Worm (Caenorhabditis elegans) whole organism, late embryonic: ENCODE data around the gene F40B5.2.

Experiments used
- C38D4.7 ChIP-seq: fragments of 200-800 bp; sonication (Bioruptor generic); optimal IDR thresholded peaks from 2 replicates; lab custom pipeline; 2018; ENCODE audit warnings: mild to moderate bottlenecking, missing genetic modification characterization, moderate library complexity, missing compliant biosample characterization
- F13H6.1 ChIP-seq: sonication (generic microtip); optimal IDR thresholded peaks from 2 replicates; lab custom pipeline; 2016; ENCODE audit warnings: missing genetic modification characterization, missing compliant biosample characterization
- K02D7.2 ChIP-seq: sonication (generic microtip); optimal IDR thresholded peaks from 2 replicates; lab custom pipeline; 2017; ENCODE audit warnings: mild to moderate bottlenecking, missing genetic modification characterization, missing compliant biosample characterization
- K09A11.1 ChIP-seq: sonication (generic microtip); optimal IDR thresholded peaks from 2 replicates; lab custom pipeline; 2017; ENCODE audit warnings: antibody characterized with exemption, mild to moderate bottlenecking, missing genetic modification characterization, missing compliant biosample characterization; ENCODE audit not compliant: insufficient read depth
- T23F11.4 ChIP-seq: fragments of 200-800 bp; sonication (Bioruptor generic); optimal IDR thresholded peaks from 2 replicates; lab custom pipeline; 2018; ENCODE audit warnings: mild to moderate bottlenecking, missing genetic modification characterization, missing compliant biosample characterization
- ahr-1 ChIP-seq: sonication (generic microtip); optimal IDR thresholded peaks from 2 replicates; lab custom pipeline; 2016; ENCODE audit warnings: missing genetic modification characterization, missing compliant biosample characterization
- ama-1 ChIP-seq: fragments of 150-350 bp; optimal IDR thresholded peaks from 2 replicates; lab custom pipeline; 2014
- ceh-18 ChIP-seq: sonication (generic microtip); optimal IDR thresholded peaks from 2 replicates; lab custom pipeline; 2016; ENCODE audit warnings: missing genetic modification characterization, missing compliant biosample characterization
- ceh-2 ChIP-seq: sonication (generic microtip); optimal IDR thresholded peaks from 2 replicates; lab custom pipeline; 2016; ENCODE audit warnings: missing genotype, missing genetic modification characterization, missing compliant biosample characterization
- ceh-22 ChIP-seq: sonication (generic microtip); optimal IDR thresholded peaks from 2 replicates; lab custom pipeline; 2017; ENCODE audit warnings: missing biosample characterization, missing genetic modification characterization
- ceh-30 ChIP-seq: fragments of 150-350 bp; optimal IDR thresholded peaks from 2 replicates; lab custom pipeline; 2014; ENCODE audit warnings: missing biosample characterization, missing genetic modification characterization
- ceh-31 ChIP-seq: sonication (generic microtip); optimal IDR thresholded peaks from 2 replicates; lab custom pipeline; 2016; ENCODE audit warnings: missing genetic modification characterization, missing compliant biosample characterization
- ceh-34 ChIP-seq: sonication (generic microtip); optimal IDR thresholded peaks from 2 replicates; lab custom pipeline; 2016; ENCODE audit warnings: mild to moderate bottlenecking, missing genetic modification characterization, missing compliant biosample characterization
- ceh-9 ChIP-seq: sonication (generic microtip); optimal IDR thresholded peaks from 2 replicates; lab custom pipeline; 2016; ENCODE audit warnings: mild to moderate bottlenecking, missing genetic modification characterization, inconsistent platforms, missing compliant biosample characterization
- dmd-4 ChIP-seq: sonication (generic microtip); optimal IDR thresholded peaks from 2 replicates; lab custom pipeline; 2016; ENCODE audit warnings: borderline replicate concordance, missing genetic modification characterization, missing compliant biosample characterization
- dve-1 ChIP-seq: sonication (generic microtip); optimal IDR thresholded peaks from 2 replicates; lab custom pipeline; 2017; ENCODE audit warnings: antibody characterized with exemption, mild to moderate bottlenecking, missing genetic modification characterization, missing compliant biosample characterization
- eyg-1 ChIP-seq: sonication (generic microtip); optimal IDR thresholded peaks from 2 replicates; lab custom pipeline; 2016; ENCODE audit warnings: missing genotype, missing genetic modification characterization, missing compliant biosample characterization
- fax-1 ChIP-seq: sonication (generic microtip); optimal IDR thresholded peaks from 2 replicates; lab custom pipeline; 2016; ENCODE audit warnings: missing genotype, missing genetic modification characterization, missing compliant biosample characterization
- fkh-10 ChIP-seq: fragments of 150-350 bp; optimal IDR thresholded peaks from 2 replicates; lab custom pipeline; 2014; ENCODE audit warnings: missing biosample characterization, missing genetic modification reagents, missing genetic modification characterization
- fkh-6 ChIP-seq: sonication (generic microtip); optimal IDR thresholded peaks from 2 replicates; lab custom pipeline; 2016; ENCODE audit warnings: missing genetic modification characterization, missing compliant biosample characterization
- gmeb-2 ChIP-seq: sonication (generic microtip); optimal IDR thresholded peaks from 2 replicates; lab custom pipeline; 2016; ENCODE audit warnings: missing genetic modification characterization, inconsistent platforms, missing compliant biosample characterization
- hlh-13 ChIP-seq: fragments of 200-800 bp; sonication (Bioruptor generic); optimal IDR thresholded peaks from 2 replicates; lab custom pipeline; 2018; ENCODE audit warnings: mild to moderate bottlenecking, missing genetic modification characterization, missing compliant biosample characterization
- hlh-15 ChIP-seq: sonication (generic microtip); optimal IDR thresholded peaks from 2 replicates; lab custom pipeline; 2016; ENCODE audit warnings: missing genetic modification characterization, missing compliant biosample characterization
- hlh-6 ChIP-seq: sonication (generic microtip); optimal IDR thresholded peaks from 2 replicates; lab custom pipeline; 2016; ENCODE audit warnings: missing genotype, missing genetic modification characterization, missing compliant biosample characterization
- hlh-8 ChIP-seq: sonication (generic microtip); optimal IDR thresholded peaks from 2 replicates; lab custom pipeline; 2016; ENCODE audit warnings: missing genotype, missing genetic modification characterization, missing compliant biosample characterization
- lim-6 ChIP-seq: sonication (generic microtip); optimal IDR thresholded peaks from 2 replicates; lab custom pipeline; 2016; ENCODE audit warnings: missing genetic modification characterization, missing compliant biosample characterization
- lin-11 ChIP-seq: fragments of 200-800 bp; sonication (Bioruptor generic); optimal IDR thresholded peaks from 2 replicates; lab custom pipeline; 2018; ENCODE audit warnings: mild to moderate bottlenecking, missing genetic modification characterization, missing compliant biosample characterization
- madf-2 ChIP-seq: sonication (generic microtip); optimal IDR thresholded peaks from 2 replicates; lab custom pipeline; 2017; ENCODE audit warnings: missing genetic modification characterization, missing compliant biosample characterization
- nfya-1 ChIP-seq: sonication (generic microtip); optimal IDR thresholded peaks from 2 replicates; lab custom pipeline; 2017; ENCODE audit warnings: missing genetic modification characterization, mild to moderate bottlenecking, missing compliant biosample characterization, antibody characterized with exemption, moderate library complexity
- nhr-11 ChIP-seq: fragments of 150-350 bp; optimal IDR thresholded peaks from 2 replicates; lab custom pipeline; 2014; ENCODE audit warnings: missing biosample characterization, missing genetic modification characterization
- nhr-232 ChIP-seq: sonication (generic microtip); optimal IDR thresholded peaks from 2 replicates; lab custom pipeline; 2016; ENCODE audit warnings: missing genetic modification characterization, missing compliant biosample characterization
- npax-4 ChIP-seq: sonication (generic microtip); optimal IDR thresholded peaks from 2 replicates; lab custom pipeline; 2016; ENCODE audit warnings: missing genetic modification characterization, missing compliant biosample characterization
- pag-3 ChIP-seq: sonication (generic microtip); optimal IDR thresholded peaks from 2 replicates; lab custom pipeline; 2016; ENCODE audit warnings: missing compliant biosample characterization, missing genetic modification characterization, borderline replicate concordance
- pha-4 ChIP-seq: fragments of 150-350 bp; optimal IDR thresholded peaks from 2 replicates; lab custom pipeline; 2018; ENCODE audit warnings: missing biosample characterization, missing genetic modification reagents, missing genetic modification characterization
- pqm-1 ChIP-seq: sonication (generic microtip); optimal IDR thresholded peaks from 2 replicates; lab custom pipeline; 2016; ENCODE audit warnings: missing genetic modification characterization, missing compliant biosample characterization
- pros-1 ChIP-seq: fragments of 150-350 bp; optimal IDR thresholded peaks from 2 replicates; lab custom pipeline; 2014; ENCODE audit warnings: missing biosample characterization, missing genetic modification reagents, missing genetic modification characterization
- ref-2 ChIP-seq: sonication (generic microtip); optimal IDR thresholded peaks from 2 replicates; lab custom pipeline; 2016; ENCODE audit warnings: missing genetic modification characterization, missing compliant biosample characterization
- rnt-1 ChIP-seq: sonication (generic microtip); optimal IDR thresholded peaks from 2 replicates; lab custom pipeline; 2016; ENCODE audit warnings: missing genetic modification characterization, missing compliant biosample characterization
- sox-2 ChIP-seq: fragments of 200-800 bp; sonication (Bioruptor generic); IDR thresholded peaks from 2 replicates; pipeline ENCODE4 v1.3.6; 2022; ENCODE audit warnings: missing genetic modification reagents, missing genetic modification characterization, missing compliant biosample characterization
- tbx-2 ChIP-seq: sonication (generic microtip); optimal IDR thresholded peaks from 2 replicates; lab custom pipeline; 2016; ENCODE audit warnings: missing genetic modification characterization, missing compliant biosample characterization
- tbx-7 ChIP-seq: sonication (generic microtip); optimal IDR thresholded peaks from 2 replicates; lab custom pipeline; 2016; ENCODE audit warnings: missing genotype, missing genetic modification characterization, missing compliant biosample characterization
- unc-42 ChIP-seq: sonication (generic microtip); optimal IDR thresholded peaks from 2 replicates; lab custom pipeline; 2016; ENCODE audit warnings: missing genotype, missing genetic modification characterization, missing compliant biosample characterization
- unc-55 ChIP-seq: sonication (generic microtip); optimal IDR thresholded peaks from 2 replicates; lab custom pipeline; 2017; ENCODE audit warnings: missing biosample characterization, missing genetic modification reagents, missing genetic modification characterization
- unc-86 ChIP-seq: sonication (generic microtip); optimal IDR thresholded peaks from 2 replicates; lab custom pipeline; 2016; ENCODE audit warnings: missing genetic modification characterization, missing compliant biosample characterization
- zip-5 ChIP-seq: sonication (generic microtip); optimal IDR thresholded peaks from 2 replicates; lab custom pipeline; 2016; ENCODE audit warnings: missing genetic modification characterization, missing compliant biosample characterization
- ztf-16 ChIP-seq: sonication (generic microtip); optimal IDR thresholded peaks from 2 replicates; lab custom pipeline; 2017; ENCODE audit warnings: missing genetic modification characterization, missing compliant biosample characterization

The F40B5.2 gene

DNA sequence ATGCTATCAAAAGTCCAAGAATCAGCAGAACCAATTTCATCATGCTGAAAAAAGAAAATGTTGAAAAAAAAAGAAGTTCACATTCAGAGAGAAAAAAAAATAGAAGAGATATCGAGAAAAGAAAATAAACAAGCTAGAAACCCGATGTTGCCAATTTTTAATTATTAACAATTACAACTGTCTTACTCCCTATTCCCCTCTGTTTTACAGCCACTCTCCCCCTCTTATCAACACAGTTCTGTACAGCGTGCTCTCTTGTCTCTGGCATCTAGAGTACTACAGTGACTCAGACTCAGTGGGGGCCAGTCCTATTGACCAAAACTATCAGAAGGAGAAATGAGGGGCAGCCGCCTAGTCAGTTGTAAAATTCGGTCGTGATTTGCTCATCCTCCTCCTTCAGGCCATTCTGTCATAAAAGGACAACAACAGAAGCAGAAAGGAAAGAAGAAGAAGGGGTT is 24.9 kb downstream of the F40B5.2 start, which contains the start of gene wrk-1:
wrk-1 (minus strand) TSS at position 51 of the 458 bp plus-strand sequence.
- TF ChIP-seq npax-4 (tag; lab: Kevin White, UChicago) (no peak), dve-1 (tag; lab: Kevin White, UChicago) (no peak)

- TF ChIP-seq sox-2 (GFP tag; lab: Robert Waterston, UW) (no peak), zip-5 (tag; lab: Kevin White, UChicago) (no peak), eyg-1 (no peak), fkh-10 (no peak), F13H6.1 (tag; lab: Kevin White, UChicago) (no peak), K09A11.1 (tag; lab: Kevin White, UChicago) (no peak), hlh-8 (tag; lab: Kevin White, UChicago) (no peak), lin-11 (no peak), unc-86 (tag; lab: Kevin White, UChicago) (no peak), ceh-18 (tag; lab: Kevin White, UChicago) (no peak), pag-3 (tag; lab: Kevin White, UChicago) (no peak), pqm-1 (tag; lab: Kevin White, UChicago) (no peak), ceh-22 (tag; lab: Kevin White, UChicago) (no peak), tbx-2 (tag; lab: Kevin White, UChicago) (no peak), ref-2 (tag; lab: Kevin White, UChicago) (no peak), nfya-1 (no peak), hlh-6 (tag; lab: Kevin White, UChicago) (no peak), pha-4 (no peak), ceh-34 (tag; lab: Kevin White, UChicago) (no peak)
- TF ChIP-seq, all 69 proteins: peak for 0
Measured at ce11 chrX:8394279-8394678, 26.6 kb downstream of the F40B5.2 start.

- TF ChIP-seq tbx-7 (tag; lab: Kevin White, UChicago) (peak; percentile 77), rnt-1 (tag; lab: Kevin White, UChicago) (peak; percentile 98), fkh-6 (tag; lab: Kevin White, UChicago) (peak; percentile 95), gmeb-2 (tag; lab: Kevin White, UChicago) (peak; percentile 92), lin-11 (peak; percentile 88), ref-2 (tag; lab: Kevin White, UChicago) (peak; percentile 96), nhr-232 (tag; lab: Kevin White, UChicago) (peak; percentile 92), unc-55 (GFP tag; lab: Kevin White, UChicago) (peak; percentile 95), dmd-4 (tag; lab: Kevin White, UChicago) (peak; percentile 93), ceh-34 (tag; lab: Kevin White, UChicago) (peak; percentile 98), hlh-13 (GFP tag; lab: Kevin White, UChicago) (peak; percentile 93), ceh-22 (tag; lab: Kevin White, UChicago) (peak; percentile 49), ceh-18 (tag; lab: Kevin White, UChicago) (peak; percentile 98), pha-4 (no peak), ceh-9 (tag; lab: Kevin White, UChicago) (peak; percentile 92), hlh-15 (tag; lab: Kevin White, UChicago) (peak; percentile 85), pros-1 (tag; lab: Kevin White, UChicago) (peak; percentile 67), ceh-30 (peak; percentile 85), madf-2 (tag; lab: Kevin White, UChicago) (peak; percentile 89), lim-6 (tag; lab: Kevin White, UChicago) (peak; percentile 88), tbx-2 (tag; lab: Kevin White, UChicago) (peak; percentile 98), ceh-2 (peak; percentile 92), unc-42 (tag; lab: Kevin White, UChicago) (peak; percentile 87), npax-4 (tag; lab: Kevin White, UChicago) (peak; percentile 91), sox-2 (GFP tag; lab: Robert Waterston, UW) (peak; percentile 92), C38D4.7 (GFP tag; lab: Kevin White, UChicago) (peak; percentile 92), fax-1 (peak; percentile 90), ztf-16 (tag; lab: Kevin White, UChicago) (peak; percentile 97), ceh-31 (tag; lab: Kevin White, UChicago) (peak; percentile 95), ahr-1 (tag; lab: Kevin White, UChicago) (peak; percentile 93), fkh-10 (peak; percentile 59), T23F11.4 (GFP tag; lab: Kevin White, UChicago) (peak; percentile 96), nhr-11 (tag; lab: Kevin White, UChicago) (no peak), pag-3 (tag; lab: Kevin White, UChicago) (peak; percentile 46), pqm-1 (tag; lab: Kevin White, UChicago) (peak; percentile 88), ama-1 (lab: Kevin White, UChicago) (no peak), K02D7.2 (peak; percentile 97)
Measured at ce11 chrX:8404308-8405085, 36.8 kb downstream of the F40B5.2 start.
